Worm (Caenorhabditis elegans): ENCODE results near the gene R01E6.5.

The R01E6.5 gene

ce11 chrX:13518861-13519713, 17.8 kb upstream of the R01E6.5 start, which contains the start of the genes cdk-4 and F18H3.1 (continued):
- TF ChIP-seq unc-98 (GFP tag; IDR thresholded peaks at IDR 0.05) (no peak), hpl-2 (GFP tag; optimal IDR thresholded peaks at IDR 0.05) (no peak), fkh-10 (GFP tag; optimal IDR thresholded peaks at IDR 0.05) (no peak), mep-1 (tag; optimal IDR thresholded peaks at IDR 0.05) (peak; percentile 34), sup-37 (GFP tag; optimal IDR thresholded peaks at IDR 0.05) (no peak), ztf-4 (tag; optimal IDR thresholded peaks at IDR 0.05) (no peak), egl-13 (tag; optimal IDR thresholded peaks at IDR 0.05) (no peak), zip-4 (GFP tag; optimal IDR thresholded peaks at IDR 0.05) (no peak), lir-3 (tag; optimal IDR thresholded peaks at IDR 0.05; ENCODE audit: poor library complexity) (no peak), nhr-20 (tag; optimal IDR thresholded peaks at IDR 0.05) (peak; percentile 26), snpc-4 (tag; optimal IDR thresholded peaks at IDR 0.05) (peak; percentile 14), fkh-4 (tag; optimal IDR thresholded peaks at IDR 0.05; ENCODE audit: borderline replicate concordance) (no peak), hlh-17 (GFP tag; optimal IDR thresholded peaks at IDR 0.05; ENCODE audit: borderline replicate concordance) (no peak), mab-9 (GFP tag; IDR thresholded peaks at IDR 0.05) (0 out of 2 replicates have a peak, but pooled peaks have one; percentile 11), xbp-1 (tag; optimal IDR thresholded peaks at IDR 0.05) (peak; percentile 31), pax-3 (tag; optimal IDR thresholded peaks at IDR 0.05) (no peak), efl-1 (optimal IDR thresholded peaks at IDR 0.05) (no peak), efl-1 (GFP tag; optimal IDR thresholded peaks at IDR 0.05 in 1 of 2) (peak in 1 of 2 experiments; percentile 33), aha-1 (tag; optimal IDR thresholded peaks at IDR 0.05) (no peak), lin-13 (GFP tag; optimal IDR thresholded peaks at IDR 0.05) (peak; percentile 34), pqm-1 (tag; optimal IDR thresholded peaks at IDR 0.05) (no peak), nhr-71 (tag; optimal IDR thresholded peaks at IDR 0.05) (peak; percentile 44), mdl-1 (tag; optimal IDR thresholded peaks at IDR 0.05) (no peak), irx-1 (tag; optimal IDR thresholded peaks at IDR 0.05) (no peak), lin-39 (tag; optimal IDR thresholded peaks at IDR 0.05) (no peak), nhr-84 (tag; optimal IDR thresholded peaks at IDR 0.05) (no peak), ceh-8 (GFP tag; optimal IDR thresholded peaks at IDR 0.05) (no peak), dpl-1 (GFP tag; optimal IDR thresholded peaks at IDR 0.05) (peak in 1 of 3 experiments; percentile 9), snu-23 (GFP tag; optimal IDR thresholded peaks at IDR 0.05) (peak; percentile 45), unc-86 (tag; optimal IDR thresholded peaks at IDR 0.05) (peak; percentile 5), unc-130 (tag; optimal IDR thresholded peaks at IDR 0.05) (no peak), isw-1 (GFP tag; IDR thresholded peaks at IDR 0.05) (peak; percentile 2; the same call in 1 of the 2 replicates), C04F5.9 (tag; optimal IDR thresholded peaks at IDR 0.05) (no peak), unc-62 (GFP tag; optimal IDR thresholded peaks at IDR 0.05) (no peak), swsn-7 (tag; optimal IDR thresholded peaks at IDR 0.05) (no peak), fos-1 (tag; optimal IDR thresholded peaks at IDR 0.05) (no peak), nhr-28 (tag; optimal IDR thresholded peaks at IDR 0.05) (no peak), nhr-77 (tag; optimal IDR thresholded peaks at IDR 0.05) (peak; percentile 11), dsc-1 (tag; optimal IDR thresholded peaks at IDR 0.05) (peak; percentile 17), aly-2 (tag; optimal IDR thresholded peaks at IDR 0.05) (no peak), fkh-8 (tag; optimal IDR thresholded peaks at IDR 0.05) (peak; percentile 34), ets-5 (GFP tag; IDR thresholded peaks at IDR 0.05) (no peak), lin-35 (GFP tag; optimal IDR thresholded peaks at IDR 0.05) (peak; percentile 23 to 33), skn-1 (tag; optimal IDR thresholded peaks at IDR 0.05) (peak; percentile 51), tlp-1 (tag; optimal IDR thresholded peaks at IDR 0.05) (no peak), blmp-1 (tag; optimal IDR thresholded peaks at IDR 0.05) (peak; percentile 10), lin-14 (GFP tag; optimal IDR thresholded peaks at IDR 0.05) (peak; percentile 86), nhr-12 (tag; optimal IDR thresholded peaks at IDR 0.05) (no peak), sox-4 (tag; optimal IDR thresholded peaks at IDR 0.05) (no peak), C16A3.4 (tag; optimal IDR thresholded peaks at IDR 0.05) (peak; percentile 21), C34B4.2 (tag; optimal IDR thresholded peaks at IDR 0.05) (no peak), lin-15B (tag; optimal IDR thresholded peaks at IDR 0.05) (peak; percentile 14)

Data from whole organism, L1 larva.